Worm (Caenorhabditis elegans) whole organism, early embryonic: ENCODE measurements around the gene Y38H6C.16.
"Not testable (repeated sequence)": the region's sequence is repeated elsewhere in the genome, so short reads cannot be mapped to it uniquely, and the experiment has no call there.

ENCODE experiments used
- B0310.2 ChIP-seq: sonication (generic microtip); optimal IDR thresholded peaks from 2 replicates; lab custom pipeline; 2016; ENCODE audit warnings: mild to moderate bottlenecking, missing genetic modification characterization, missing compliant biosample characterization
- F13C5.2 ChIP-seq: sonication (generic microtip); optimal IDR thresholded peaks from 2 replicates; lab custom pipeline; 2017; ENCODE audit warnings: mild to moderate bottlenecking, missing genetic modification characterization, inconsistent platforms, missing compliant biosample characterization
- aly-1 ChIP-seq: sonication (generic microtip); optimal IDR thresholded peaks from 2 replicates; lab custom pipeline; 2016; ENCODE audit warnings: missing genetic modification characterization, missing compliant biosample characterization
- ama-1 ChIP-seq: fragments of 150-350 bp; optimal IDR thresholded peaks from 2 replicates; lab custom pipeline; 2014
- ceh-13 ChIP-seq: fragments of 200-800 bp; sonication (Bioruptor generic); optimal IDR thresholded peaks from 2 replicates; lab custom pipeline; 2018; ENCODE audit warnings: mild to moderate bottlenecking, missing genetic modification characterization, missing compliant biosample characterization
- ceh-36 ChIP-seq: sonication (generic microtip); optimal IDR thresholded peaks from 2 replicates; lab custom pipeline; 2016; ENCODE audit warnings: missing genetic modification characterization, inconsistent platforms, missing compliant biosample characterization
- ets-7 ChIP-seq: sonication (generic microtip); optimal IDR thresholded peaks from 2 replicates; lab custom pipeline; 2016; ENCODE audit warnings: missing genotype, missing genetic modification characterization, missing compliant biosample characterization
- flt-1 ChIP-seq: fragments of 200-800 bp; sonication (Bioruptor generic); IDR thresholded peaks from 2 replicates; pipeline ENCODE4 v1.3.6; 2022; ENCODE audit warnings: missing genetic modification characterization, missing compliant biosample characterization
- hmbx-1 ChIP-seq: sonication (generic microtip); optimal IDR thresholded peaks from 2 replicates; lab custom pipeline; 2016; ENCODE audit warnings: mild to moderate bottlenecking, missing genetic modification characterization, missing compliant biosample characterization
- hmg-4 ChIP-seq: fragments of 200-800 bp; sonication (Bioruptor generic); optimal IDR thresholded peaks from 2 replicates; lab custom pipeline; 2018; ENCODE audit warnings: mild to moderate bottlenecking, missing genetic modification characterization, missing compliant biosample characterization
- hnd-1 ChIP-seq: sonication (generic microtip); optimal IDR thresholded peaks from 2 replicates; lab custom pipeline; 2016; ENCODE audit warnings: missing genetic modification characterization, missing compliant biosample characterization
- pes-1 ChIP-seq: fragments of 200-800 bp; sonication (Bioruptor generic); IDR thresholded peaks from 2 replicates; pipeline ENCODE4 v1.3.6; 2022; ENCODE audit warnings: missing genetic modification reagents, missing genetic modification characterization, missing compliant biosample characterization
- scrt-1 ChIP-seq: fragments of 200-800 bp; sonication (Bioruptor generic); IDR thresholded peaks from 2 replicates; pipeline ENCODE4 v1.3.6; 2022; ENCODE audit warnings: missing genetic modification characterization, missing compliant biosample characterization
- sea-1 ChIP-seq: fragments of 200-800 bp; sonication (Bioruptor generic); conservative IDR thresholded peaks from 2 replicates; pipeline ENCODE4 v1.3.6; 2022; ENCODE audit warnings: missing genetic modification characterization, missing compliant biosample characterization
- tbx-11 ChIP-seq: fragments of 200-800 bp; sonication (Bioruptor generic); IDR thresholded peaks from 2 replicates; pipeline ENCODE4 v1.3.6; 2022; ENCODE audit warnings: missing genetic modification characterization, missing compliant biosample characterization
- tbx-37 ChIP-seq: fragments of 200-800 bp; sonication (Bioruptor generic); conservative IDR thresholded peaks from 2 replicates; pipeline ENCODE4 v1.3.6; 2022; ENCODE audit warnings: missing genetic modification reagents, missing genetic modification characterization, missing compliant biosample characterization
- tra-4 ChIP-seq: sonication (generic microtip); optimal IDR thresholded peaks from 2 replicates; lab custom pipeline; 2017; ENCODE audit warnings: missing genetic modification characterization, missing compliant biosample characterization

The Y38H6C.16 gene

DNA sequence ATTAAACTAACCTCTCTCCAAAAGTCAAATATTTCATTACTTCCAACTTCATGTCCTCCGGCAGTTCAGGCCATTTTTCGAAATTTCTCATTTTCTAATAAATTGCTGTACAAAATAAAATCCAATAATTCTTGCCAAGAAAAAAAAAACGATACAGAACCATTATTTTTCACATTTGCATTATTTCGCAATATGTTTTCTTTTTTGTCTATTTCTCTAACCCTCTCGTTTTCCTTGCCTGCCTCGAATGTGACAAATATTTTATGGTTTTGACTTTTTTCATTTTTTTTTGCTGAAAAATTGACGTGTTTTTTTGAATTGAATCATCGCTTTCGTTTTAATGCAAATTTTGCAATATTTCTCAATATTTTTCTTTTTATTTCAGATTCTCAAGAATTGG, 16.9 kb downstream of the Y38H6C.16 start, which contains the start of the genes Y38H6C.9 and fbxa-150:
Gene Y38H6C.9, minus strand, starts transcription at position 52 of the 400 bp plus-strand sequence.
Gene fbxa-150, plus strand, starts transcription at position 380 of the 400 bp plus-strand sequence.
- TF ChIP-seq pes-1 (GFP tag; lab: Robert Waterston, UW), result no peak
- no peak for TF ChIP-seq aly-1 (tag; lab: Kevin White, UChicago)
- TF ChIP-seq tbx-11, result no peak
- TF ChIP-seq B0310.2 (tag; lab: Kevin White, UChicago), result no peak

DNA sequence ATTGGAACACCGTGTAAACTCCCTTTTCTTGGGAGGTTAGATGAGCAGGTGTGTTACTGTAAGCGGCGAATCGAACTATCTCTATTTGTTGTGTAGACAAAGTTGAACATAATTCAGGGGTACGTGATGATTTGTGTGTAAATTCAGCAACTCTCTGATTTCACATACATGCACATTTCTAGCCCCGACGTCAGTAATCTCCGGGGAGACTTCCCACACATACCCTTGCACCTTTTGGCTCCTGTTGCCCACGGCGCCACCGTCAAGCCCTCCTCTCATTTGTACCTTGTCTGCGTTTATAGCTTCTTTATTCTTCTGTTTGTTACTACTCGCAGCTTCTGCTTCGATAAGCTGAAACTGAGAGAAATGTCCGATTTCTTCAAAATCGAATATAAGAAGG, 20.2 kb downstream of the Y38H6C.16 start, which contains the start of gene Y38H6C.25:
Gene Y38H6C.25, plus strand, starts transcription at position 301 of the 400 bp plus-strand sequence.
- TF ChIP-seq aly-1 (tag; lab: Kevin White, UChicago) (no peak), tra-4 (no peak), pes-1 (GFP tag; lab: Robert Waterston, UW) (no peak), ceh-36 (tag; lab: Kevin White, UChicago) (no peak), ama-1 (no peak), F13C5.2 (tag; lab: Kevin White, UChicago) (no peak), hnd-1 (tag; lab: Kevin White, UChicago) (no peak), ceh-13 (GFP tag; lab: Kevin White, UChicago) (no peak), tbx-37 (GFP tag; lab: Robert Waterston, UW) (no peak), tbx-11 (no peak), B0310.2 (tag; lab: Kevin White, UChicago) (no peak), scrt-1 (GFP tag; lab: Robert Waterston, UW) (no peak), ets-7 (tag; lab: Kevin White, UChicago) (no peak), hmg-4 (GFP tag; lab: Kevin White, UChicago) (no peak), flt-1 (GFP tag; lab: Robert Waterston, UW) (no peak), hmbx-1 (tag; lab: Kevin White, UChicago) (no peak), sea-1 (no peak)

DNA sequence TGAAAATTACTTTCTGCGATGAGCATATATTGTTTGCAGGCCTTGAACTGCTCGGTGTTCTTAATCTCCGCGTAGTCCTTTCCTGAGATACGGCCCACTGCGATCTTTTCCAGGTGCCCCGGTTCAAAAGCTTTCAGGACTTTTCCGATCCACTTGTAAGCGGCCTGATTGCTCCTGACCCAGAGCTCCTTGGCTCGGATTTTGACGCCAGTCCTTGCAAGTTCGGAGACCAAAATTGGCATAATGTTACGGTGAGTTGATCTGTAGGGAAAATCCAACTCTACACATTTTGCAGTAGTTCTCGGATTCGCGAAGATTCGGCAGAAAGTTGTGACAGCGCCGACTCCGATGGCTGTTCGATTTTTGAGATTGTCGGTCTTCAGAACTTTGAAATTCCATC, 22.1 kb downstream of the Y38H6C.16 start:
- TF ChIP-seq F13C5.2 (tag; lab: Kevin White, UChicago) (no peak), sea-1 (no peak), tbx-37 (GFP tag; lab: Robert Waterston, UW) (no peak), aly-1 (tag; lab: Kevin White, UChicago) (no peak), hnd-1 (tag; lab: Kevin White, UChicago) (no peak), hmbx-1 (tag; lab: Kevin White, UChicago) (no peak), pes-1 (GFP tag; lab: Robert Waterston, UW) (no peak), ama-1 (no peak), flt-1 (GFP tag; lab: Robert Waterston, UW) (no peak), ceh-36 (tag; lab: Kevin White, UChicago) (no peak), hmg-4 (GFP tag; lab: Kevin White, UChicago) (no peak), tbx-11 (no peak), ets-7 (tag; lab: Kevin White, UChicago) (no peak), ceh-13 (GFP tag; lab: Kevin White, UChicago) (no peak), scrt-1 (GFP tag; lab: Robert Waterston, UW) (no peak), B0310.2 (tag; lab: Kevin White, UChicago) (no peak), tra-4 (no peak)

- TF ChIP-seq scrt-1 (GFP tag; lab: Robert Waterston, UW) (no peak), F13C5.2 (tag; lab: Kevin White, UChicago) (no peak), ceh-13 (GFP tag; lab: Kevin White, UChicago) (no peak), tbx-37 (GFP tag; lab: Robert Waterston, UW) (no peak), ceh-36 (tag; lab: Kevin White, UChicago) (no peak), hmbx-1 (tag; lab: Kevin White, UChicago) (no peak), B0310.2 (tag; lab: Kevin White, UChicago) (no peak), hnd-1 (tag; lab: Kevin White, UChicago) (no peak), aly-1 (tag; lab: Kevin White, UChicago) (no peak), sea-1 (no peak), ets-7 (tag; lab: Kevin White, UChicago) (no peak), tbx-11 (no peak), pes-1 (GFP tag; lab: Robert Waterston, UW) (no peak), tra-4 (no peak), ama-1 (no peak), flt-1 (GFP tag; lab: Robert Waterston, UW) (no peak)
These were observed 24.7 kb downstream of the Y38H6C.16 start for ce11 chrV:20514483-20514882.

ce11 chrV:20513661-20514060, 25.5 kb downstream of the Y38H6C.16 start, which contains the start of gene Y38H6C.8:
TSS of gene Y38H6C.8 (plus strand) at chrV:20513961.
- TF ChIP-seq ceh-36, F13C5.2, B0310.2 (tag; lab: Kevin White, UChicago): not testable (repeated sequence)

- TF ChIP-seq hnd-1 (tag; lab: Kevin White, UChicago), result no peak
- no peak for TF ChIP-seq ceh-36 (tag; lab: Kevin White, UChicago)
- TF ChIP-seq flt-1 (GFP tag; lab: Robert Waterston, UW), result no peak
- TF ChIP-seq tbx-11, result no peak
- no peak for TF ChIP-seq scrt-1 (GFP tag; lab: Robert Waterston, UW)
- TF ChIP-seq ama-1, result no peak
- no peak for TF ChIP-seq tbx-37 (GFP tag; lab: Robert Waterston, UW)
- no peak for TF ChIP-seq sea-1
- TF ChIP-seq pes-1 (GFP tag; lab: Robert Waterston, UW), result no peak
- no peak for TF ChIP-seq B0310.2 (tag; lab: Kevin White, UChicago)
- no peak for TF ChIP-seq ceh-13 (GFP tag; lab: Kevin White, UChicago)
- no peak for TF ChIP-seq tra-4
- no peak for TF ChIP-seq ets-7 (tag; lab: Kevin White, UChicago)
- no peak for TF ChIP-seq F13C5.2 (tag; lab: Kevin White, UChicago)
- no peak for TF ChIP-seq hmbx-1 (tag; lab: Kevin White, UChicago)
- no peak for TF ChIP-seq hmg-4 (GFP tag; lab: Kevin White, UChicago)
- TF ChIP-seq aly-1 (tag; lab: Kevin White, UChicago), result no peak
These were observed 29.7 kb downstream of the Y38H6C.16 start for ce11 chrV:20509427-20509826.

DNA sequence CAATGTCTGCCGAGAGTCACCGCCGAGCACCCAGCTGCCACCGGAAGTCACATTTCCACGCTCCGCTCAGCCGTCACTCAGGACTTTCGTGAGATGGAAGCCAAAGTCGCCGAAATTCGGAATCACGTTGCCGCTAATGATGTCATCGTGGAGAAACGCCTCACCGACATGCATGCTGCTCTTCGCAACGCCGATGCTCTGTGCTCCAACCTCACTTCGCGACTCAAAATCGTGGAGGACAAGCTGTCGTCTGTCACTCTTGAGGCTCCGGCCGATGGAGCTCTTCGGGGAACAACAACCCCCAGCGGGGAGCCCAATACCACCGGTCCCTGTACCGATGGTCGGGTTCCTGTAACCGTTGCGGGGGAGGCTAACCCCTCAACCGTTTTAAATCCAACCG, 32.6 kb downstream of the Y38H6C.16 start:
- TF ChIP-seq ets-7 (tag; lab: Kevin White, UChicago) (no peak), F13C5.2 (tag; lab: Kevin White, UChicago) (no peak), ceh-13 (GFP tag; lab: Kevin White, UChicago) (no peak), sea-1 (no peak), aly-1 (tag; lab: Kevin White, UChicago) (no peak), pes-1 (GFP tag; lab: Robert Waterston, UW) (no peak), B0310.2 (tag; lab: Kevin White, UChicago) (no peak), hmbx-1 (tag; lab: Kevin White, UChicago) (no peak), hmg-4 (GFP tag; lab: Kevin White, UChicago) (no peak), flt-1 (GFP tag; lab: Robert Waterston, UW) (no peak), tra-4 (no peak)
